Worm (Caenorhabditis elegans): ENCODE measurements around the gene cpf-2.

DNA sequence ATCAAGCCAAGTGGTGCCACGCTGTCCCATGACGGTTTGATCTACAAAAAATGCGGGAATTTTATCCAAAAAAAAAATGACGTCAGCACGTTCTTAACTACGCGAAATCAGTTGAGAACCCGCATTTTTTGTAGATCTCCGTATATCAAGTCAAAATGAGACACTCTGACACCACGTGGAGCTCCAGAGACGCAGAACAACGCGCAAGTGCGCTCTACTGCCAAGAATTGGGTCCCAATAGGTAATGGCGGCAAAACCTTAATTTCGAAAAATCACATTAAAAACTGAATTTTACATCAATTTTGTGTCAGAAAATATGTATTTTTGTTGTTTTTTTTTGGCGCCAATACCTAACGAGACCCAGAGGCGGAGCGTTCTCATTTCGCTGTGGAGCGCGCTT lies 48.3 kb upstream of the cpf-2 start:
- TF ChIP-seq lin-13 (tag; optimal IDR thresholded peaks at IDR 0.05) (no peak), unc-120 (tag; optimal IDR thresholded peaks at IDR 0.05; ENCODE audit: poor library complexity, severe bottlenecking) (no peak), nhr-28 (tag; optimal IDR thresholded peaks at IDR 0.05) (no peak), ces-1 (GFP tag; optimal IDR thresholded peaks at IDR 0.05) (no peak), bed-3 (GFP tag; optimal IDR thresholded peaks at IDR 0.05) (no peak), ztf-11 (tag; optimal IDR thresholded peaks at IDR 0.05) (no peak), nhr-237 (tag; optimal IDR thresholded peaks at IDR 0.05) (no peak), lsy-2 (tag; optimal IDR thresholded peaks at IDR 0.05) (no peak), unc-62 (GFP tag; optimal IDR thresholded peaks at IDR 0.05) (no peak)
